Worm (Caenorhabditis elegans): ENCODE measurements around the gene pud-1.2.
A peak's percentile ranks its signal among the peaks of the same experiment; 100 is the strongest.
"Not testable (repeated sequence)": the region's sequence is repeated elsewhere in the genome, so short reads cannot be mapped to it uniquely, and the experiment has no call there.

pud-1.2 gene

DNA sequence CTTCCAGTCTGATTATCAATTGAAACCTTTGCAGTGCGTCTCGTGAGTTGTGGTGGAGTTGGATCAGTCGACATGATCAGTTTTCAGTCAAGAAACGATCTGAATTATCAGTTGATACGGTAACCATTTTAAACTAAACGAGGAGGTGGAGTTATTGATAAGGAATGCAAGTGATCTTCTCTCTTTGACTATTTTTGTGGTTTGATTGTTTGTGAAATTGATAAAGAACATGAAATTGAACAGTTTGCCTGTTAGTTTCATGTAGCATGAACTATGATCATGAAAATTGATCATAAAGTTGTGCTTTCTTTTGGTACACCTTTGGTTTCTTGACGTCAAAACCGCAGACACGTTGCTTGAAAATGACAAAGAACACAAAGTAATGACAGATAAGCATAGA is at the start of gene pud-1.2:
pud-1.2 (minus strand) TSS at position 101 of the 400 bp plus-strand sequence.
- not testable (repeated sequence) for TF ChIP-seq mcd-1 (GFP tag; IDR thresholded peaks at IDR 0.05); F22D6.2 (tag; optimal IDR thresholded peaks at IDR 0.05); mel-28 (tag; optimal IDR thresholded peaks at IDR 0.05; ENCODE audit: borderline replicate concordance)

DNA sequence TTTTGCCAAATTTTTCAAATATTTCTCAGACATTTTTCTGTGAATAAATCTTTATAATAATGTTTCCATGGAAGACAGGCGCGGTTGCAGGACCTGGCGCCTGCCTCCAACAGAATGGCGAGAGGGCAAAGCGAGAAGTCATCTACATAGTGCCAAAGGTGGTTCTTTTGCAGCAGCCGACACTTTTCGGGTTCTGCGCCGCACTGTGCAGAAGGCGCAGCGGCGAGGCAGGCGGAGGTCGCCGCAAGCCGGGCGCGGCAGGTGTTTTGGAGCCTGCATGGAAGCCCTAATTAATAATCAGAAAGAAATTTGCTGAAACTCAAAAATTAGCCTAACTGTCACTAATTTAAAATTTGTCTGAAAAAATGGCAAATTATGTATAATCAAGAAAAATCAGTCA is 21.2 kb upstream of the pud-1.2 start:
- no peak for TF ChIP-seq madf-3 (GFP tag; IDR thresholded peaks at IDR 0.05)
- TF ChIP-seq zfh-2 (GFP tag; conservative IDR thresholded peaks at IDR 0.05): peak; percentile 92
- TF ChIP-seq bed-1 (GFP tag; IDR thresholded peaks at IDR 0.05): no peak
- no peak for TF ChIP-seq Y56A3A.18 (GFP tag; IDR thresholded peaks at IDR 0.05)
- TF ChIP-seq egrh-3 (GFP tag; IDR thresholded peaks at IDR 0.05): peak; percentile 82; the same call in 1 of the 2 replicates
- TF ChIP-seq T26A5.8 (tag; optimal IDR thresholded peaks at IDR 0.05): no peak
- no peak for TF ChIP-seq bed-2 (GFP tag; IDR thresholded peaks at IDR 0.05)
- TF ChIP-seq madf-8 (GFP tag; conservative IDR thresholded peaks at IDR 0.05): no peak
- no peak for TF ChIP-seq snpc-4 (GFP tag; optimal IDR thresholded peaks at IDR 0.05)
- TF ChIP-seq snpc-4 (tag; optimal IDR thresholded peaks at IDR 0.05): peak in 2 of 4 experiments; percentile 11 to 69

DNA sequence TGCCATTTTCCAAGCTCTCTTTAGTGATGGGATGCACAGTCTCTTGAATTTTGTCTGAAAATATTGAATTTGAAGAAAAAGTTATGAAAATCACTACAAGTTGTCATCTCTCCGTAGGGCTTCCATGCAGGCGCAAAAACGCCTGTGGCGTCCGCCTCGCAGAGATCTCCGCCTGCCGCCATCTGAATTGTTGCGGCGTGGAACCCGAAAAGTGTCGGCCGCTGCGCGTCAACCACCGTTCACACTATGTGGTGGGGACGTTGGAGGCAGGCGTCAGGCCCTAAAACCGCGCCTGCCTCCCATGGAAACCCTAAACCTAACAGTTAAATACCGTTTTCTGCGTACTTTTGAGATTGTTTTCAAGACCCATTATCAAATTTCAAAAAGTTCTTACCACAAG is 19.7 kb upstream of the pud-1.2 start:
- no peak for TF ChIP-seq atf-7 (tag; optimal IDR thresholded peaks at IDR 0.05)
- no peak for TF ChIP-seq snpc-4 (GFP tag; optimal IDR thresholded peaks at IDR 0.05)
- TF ChIP-seq snpc-4 (tag; optimal IDR thresholded peaks at IDR 0.05): peak in 1 of 4 experiments; percentile 3
- no peak for TF ChIP-seq F57C9.4 (tag; optimal IDR thresholded peaks at IDR 0.05)
- TF ChIP-seq nhr-27 (tag; optimal IDR thresholded peaks at IDR 0.05): no peak
- no peak for TF ChIP-seq chd-7 (tag; optimal IDR thresholded peaks at IDR 0.05)
- TF ChIP-seq F10E7.11 (tag; optimal IDR thresholded peaks at IDR 0.05): no peak
- no peak for TF ChIP-seq hlh-12 (tag; optimal IDR thresholded peaks at IDR 0.05)
- no peak for TF ChIP-seq ccch-3 (GFP tag; optimal IDR thresholded peaks at IDR 0.05)
- TF ChIP-seq ztf-25 (GFP tag; IDR thresholded peaks at IDR 0.05): no peak
- peak; percentile 78 for TF ChIP-seq zfh-2 (GFP tag; conservative IDR thresholded peaks at IDR 0.05)
- TF ChIP-seq lir-1 (GFP tag; conservative IDR thresholded peaks at IDR 0.05): no peak
- TF ChIP-seq madf-3 (GFP tag; IDR thresholded peaks at IDR 0.05): no peak
- no peak for TF ChIP-seq gei-17 (GFP tag; optimal IDR thresholded peaks at IDR 0.05)
- TF ChIP-seq hlh-26 (GFP tag; conservative IDR thresholded peaks at IDR 0.05): no peak
- TF ChIP-seq tbp1 (GFP tag; optimal IDR thresholded peaks at IDR 0.05): no peak
- TF ChIP-seq T07F8.4 (tag; optimal IDR thresholded peaks at IDR 0.05): no peak
- no peak for TF ChIP-seq F33H1.4 (GFP tag; IDR thresholded peaks at IDR 0.05)
- TF ChIP-seq snpc-3.4 (tag; optimal IDR thresholded peaks at IDR 0.05): no peak
- peak; percentile 27; the same call in 1 of the 2 replicates for TF ChIP-seq egrh-3 (GFP tag; IDR thresholded peaks at IDR 0.05)
- no peak for TF ChIP-seq tlf-1 (GFP tag; optimal IDR thresholded peaks at IDR 0.05)
- TF ChIP-seq ceh-40 (GFP tag; IDR thresholded peaks at IDR 0.05): no peak
- TF ChIP-seq attf-3 (GFP tag; conservative IDR thresholded peaks at IDR 0.05): no peak
- no peak for TF ChIP-seq lsy-27 (tag; optimal IDR thresholded peaks at IDR 0.05; ENCODE audit: borderline replicate concordance, insufficient read depth)
- no peak for TF ChIP-seq lin-26 (GFP tag; IDR thresholded peaks at IDR 0.05)
- TF ChIP-seq F57A8.1 (GFP tag; optimal IDR thresholded peaks at IDR 0.05): no peak
- no peak for TF ChIP-seq him-1 (tag; optimal IDR thresholded peaks at IDR 0.05)

DNA sequence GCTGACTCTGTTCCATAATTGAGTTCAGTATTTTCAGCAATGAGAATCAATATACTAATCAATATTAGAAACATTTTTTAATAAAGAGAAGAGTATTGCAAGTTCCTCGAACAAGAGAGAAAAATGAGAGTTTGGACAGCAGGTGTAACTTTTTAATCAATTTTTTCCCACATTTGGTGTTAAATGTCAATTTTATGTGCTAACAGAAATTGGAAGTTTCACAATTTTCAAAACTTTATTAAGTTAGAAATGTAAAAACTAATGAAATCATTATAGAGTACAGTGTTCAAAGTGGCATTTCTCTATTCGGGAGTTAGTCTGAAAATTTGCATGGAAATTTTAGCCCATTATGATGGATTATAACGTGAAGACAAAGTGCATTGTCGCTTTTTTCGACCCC is 18.9 kb upstream of the pud-1.2 start, which contains the start of gene irld-30:
irld-30 (minus strand) TSS at position 101 of the 400 bp plus-strand sequence.
- TF ChIP-seq Y95B8A.8 (GFP tag; IDR thresholded peaks at IDR 0.05) (no peak), K12H6.12 (tag; optimal IDR thresholded peaks at IDR 0.05) (no peak)

All from whole organism, young adult.